Fruit fly (Drosophila melanogaster) whole organism, embryonic: Measurements from ENCODE around the gene Fibp.

Source experiments
- Bteb2 ChIP-seq: fragments of 200-800 bp; sonication (Bioruptor generic); optimal IDR thresholded peaks from 2 replicates; lab custom pipeline; 2016; ENCODE audit warnings: missing biosample characterization, missing genetic modification characterization
- CG10431 ChIP-seq: fragments of 200-800 bp; sonication (Bioruptor generic); optimal IDR thresholded peaks from 3 replicates; lab custom pipeline; 2018; ENCODE audit warnings: missing biosample characterization, mild to moderate bottlenecking, missing genetic modification characterization
- CG10979 ChIP-seq: fragments of 200-800 bp; sonication (Bioruptor generic); optimal IDR thresholded peaks from 2 replicates; lab custom pipeline; 2018; ENCODE audit warnings: missing biosample characterization, mild to moderate bottlenecking, missing genetic modification characterization, moderate library complexity
- CG11695 ChIP-seq: fragments of 200-800 bp; sonication (Bioruptor generic); IDR thresholded peaks from 3 replicates; pipeline ENCODE4 v1.3.6; 2022; ENCODE audit warnings: missing biosample characterization, missing genetic modification characterization
- CG12071 ChIP-seq: fragments of 200-800 bp; sonication (Bioruptor generic); optimal IDR thresholded peaks from 3 replicates; lab custom pipeline; 2018; ENCODE audit warnings: missing biosample characterization, mild to moderate bottlenecking, missing genetic modification characterization
- CG1529 ChIP-seq: fragments of 200-800 bp; sonication (Bioruptor generic); optimal IDR thresholded peaks from 3 replicates; lab custom pipeline; 2018; ENCODE audit warnings: missing biosample characterization, missing genetic modification characterization
- CG30431 ChIP-seq: fragments of 200-800 bp; sonication (Bioruptor generic); optimal IDR thresholded peaks from 2 replicates; lab custom pipeline; 2017; ENCODE audit warnings: missing biosample characterization, missing genetic modification characterization
- CG3847 ChIP-seq: fragments of 200-800 bp; sonication (Bioruptor generic); IDR thresholded peaks from 2 replicates; pipeline ENCODE4 v1.3.6; 2022; ENCODE audit warnings: missing biosample characterization, missing genetic modification characterization
- Sox102F ChIP-seq: fragments of 200-800 bp; sonication (Bioruptor generic); optimal IDR thresholded peaks from 2 replicates; lab custom pipeline; 2018; ENCODE audit warnings: missing biosample characterization, mild to moderate bottlenecking, missing genetic modification characterization, moderate library complexity
- disco-r ChIP-seq: fragments of 200-800 bp; sonication (Bioruptor generic); optimal IDR thresholded peaks from 2 replicates; lab custom pipeline; 2016; ENCODE audit warnings: missing biosample characterization, missing genetic modification characterization
- emc ChIP-seq: fragments of 200-800 bp; sonication (Bioruptor generic); optimal IDR thresholded peaks from 2 replicates; lab custom pipeline; 2016; ENCODE audit warnings: missing biosample characterization, missing genetic modification characterization
- h ChIP-seq: fragments of >200 bp; optimal IDR thresholded peaks from 2 replicates; lab custom pipeline; 2017
- kay ChIP-seq: fragments of 200-800 bp; sonication (Bioruptor generic); optimal IDR thresholded peaks from 2 replicates; lab custom pipeline; 2016; ENCODE audit warnings: missing biosample characterization, missing genetic modification characterization
- sd ChIP-seq: fragments of 200-800 bp; sonication (Bioruptor generic); optimal IDR thresholded peaks from 3 replicates; lab custom pipeline; 2018; ENCODE audit warnings: missing biosample characterization, mild to moderate bottlenecking, missing genetic modification characterization, moderate library complexity

dm6 chr3L:19794203-19794802 is 23.5 kb downstream of the Fibp start:
- TF ChIP-seq CG10431, result peak; percentile 72
- TF ChIP-seq Bteb2 (GFP tag; lab: Kevin White, UChicago), result peak; percentile 74
- TF ChIP-seq sd, result no peak
- peak; percentile 70 for TF ChIP-seq CG12071
- peak; percentile 84 for TF ChIP-seq Sox102F
- peak; percentile 74 for TF ChIP-seq CG3847
- TF ChIP-seq CG10979 (tag; lab: Kevin White, UChicago), result peak; percentile 81
- peak; percentile 87 for TF ChIP-seq kay (GFP tag; lab: Kevin White, UChicago)
- TF ChIP-seq emc (GFP tag; lab: Kevin White, UChicago), result peak; percentile 36
- TF ChIP-seq CG30431 (GFP tag; lab: Kevin White, UChicago), result peak; percentile 52
- peak; percentile 58 for TF ChIP-seq disco-r (GFP tag; lab: Kevin White, UChicago)
- TF ChIP-seq h (lab: Kevin White, UChicago), result no peak
- TF ChIP-seq CG11695, result peak; percentile 71
- peak; percentile 73 for TF ChIP-seq CG1529 (GFP tag; lab: Kevin White, UChicago)
